Fruit fly (Drosophila melanogaster) whole organism, embryonic: Measurements from ENCODE around the gene CG3726.

Experiments used
- Adf1 ChIP-seq: fragments of 200-800 bp; sonication (Bioruptor generic); IDR thresholded peaks from 2 replicates; pipeline ENCODE4 v1.3.6; 2022; ENCODE audit warnings: missing biosample characterization, missing genetic modification characterization
- Atf3 ChIP-seq: fragments of 200-800 bp; sonication (Bioruptor generic); optimal IDR thresholded peaks from 3 replicates; lab custom pipeline; 2016; ENCODE audit warnings: missing biosample characterization, missing genetic modification characterization
- CG10267 ChIP-seq: fragments of 200-800 bp; sonication (Bioruptor generic); optimal IDR thresholded peaks from 2 replicates; lab custom pipeline; 2018; ENCODE audit warnings: missing biosample characterization, mild to moderate bottlenecking, missing genetic modification characterization, moderate library complexity
- CG10274 ChIP-seq: fragments of 200-800 bp; sonication (Bioruptor generic); optimal IDR thresholded peaks from 3 replicates; lab custom pipeline; 2017; ENCODE audit warnings: missing biosample characterization, mild to moderate bottlenecking, missing genetic modification characterization
- CG11695 ChIP-seq: fragments of 200-800 bp; sonication (Bioruptor generic); IDR thresholded peaks from 3 replicates; pipeline ENCODE4 v1.3.6; 2022; ENCODE audit warnings: missing biosample characterization, missing genetic modification characterization
- CG14441 ChIP-seq: fragments of 200-800 bp; sonication (Bioruptor generic); IDR thresholded peaks from 2 replicates; pipeline ENCODE4 v1.3.6; 2022; ENCODE audit warnings: missing biosample characterization, missing genetic modification characterization
- CG14860 ChIP-seq: fragments of 200-800 bp; sonication (Bioruptor generic); IDR thresholded peaks from 3 replicates; pipeline ENCODE4 v1.3.6; 2022; ENCODE audit warnings: missing biosample characterization, missing genetic modification characterization; ENCODE audit not compliant: partially characterized antibody
- CG15514 ChIP-seq: fragments of 200-800 bp; sonication (Bioruptor generic); optimal IDR thresholded peaks from 3 replicates; lab custom pipeline; 2017; ENCODE audit warnings: missing biosample characterization, missing genetic modification characterization, mild to moderate bottlenecking, moderate library complexity, missing genetic modification reagents
- CG1647 ChIP-seq: fragments of 200-800 bp; sonication (Bioruptor generic); optimal IDR thresholded peaks from 3 replicates; lab custom pipeline; 2016; ENCODE audit warnings: missing biosample characterization, missing genetic modification characterization
- CG16813 ChIP-seq: fragments of 200-800 bp; sonication (Bioruptor generic); IDR thresholded peaks from 3 replicates; pipeline ENCODE4 v1.3.6; 2022; ENCODE audit warnings: missing biosample characterization, missing genetic modification characterization; ENCODE audit not compliant: partially characterized antibody
- CG17912 ChIP-seq: fragments of 200-800 bp; sonication (Bioruptor generic); optimal IDR thresholded peaks from 2 replicates; lab custom pipeline; 2018; ENCODE audit warnings: missing biosample characterization, mild to moderate bottlenecking, missing genetic modification characterization
- CG1832 ChIP-seq: fragments of 200-800 bp; sonication (Bioruptor generic); optimal IDR thresholded peaks from 2 replicates; lab custom pipeline; 2017; ENCODE audit warnings: missing biosample characterization, mild to moderate bottlenecking, missing genetic modification characterization, inconsistent platforms
- CG2116 ChIP-seq: fragments of 200-800 bp; sonication (Bioruptor generic); optimal IDR thresholded peaks from 3 replicates; lab custom pipeline; 2018; ENCODE audit warnings: missing biosample characterization, mild to moderate bottlenecking, missing genetic modification characterization
- CG2202 ChIP-seq: fragments of 200-800 bp; sonication (Bioruptor generic); optimal IDR thresholded peaks from 2 replicates; lab custom pipeline; 2018; ENCODE audit warnings: missing biosample characterization, mild to moderate bottlenecking, missing genetic modification characterization
- CG33557 ChIP-seq: fragments of 200-800 bp; sonication (Bioruptor generic); optimal IDR thresholded peaks from 2 replicates; lab custom pipeline; 2019; ENCODE audit warnings: missing biosample characterization, mild to moderate bottlenecking, missing genetic modification characterization, moderate library complexity
- CG3995 ChIP-seq: fragments of 200-800 bp; sonication (Bioruptor generic); optimal IDR thresholded peaks from 3 replicates; lab custom pipeline; 2016; ENCODE audit warnings: missing biosample characterization, missing genetic modification characterization
- CG43689 ChIP-seq: fragments of 200-800 bp; sonication (Bioruptor generic); IDR thresholded peaks from 2 replicates; pipeline ENCODE4 v1.3.6; 2022; ENCODE audit warnings: missing biosample characterization, missing genetic modification characterization
- CG6689 ChIP-seq: fragments of 200-800 bp; sonication (Bioruptor generic); IDR thresholded peaks from 2 replicates; pipeline ENCODE4 v1.3.6; 2022; ENCODE audit warnings: missing biosample characterization, missing genetic modification characterization
- CG6791 ChIP-seq: fragments of 200-800 bp; sonication (Bioruptor generic); IDR thresholded peaks from 3 replicates; pipeline ENCODE4 v1.3.6; 2022; ENCODE audit warnings: missing biosample characterization, missing genetic modification characterization; ENCODE audit not compliant: partially characterized antibody
- CG9797 ChIP-seq: fragments of 200-800 bp; sonication (Bioruptor generic); optimal IDR thresholded peaks from 3 replicates; lab custom pipeline; 2018; ENCODE audit warnings: missing biosample characterization, mild to moderate bottlenecking, missing genetic modification characterization
- Dip3 ChIP-seq: fragments of 200-800 bp; sonication (Bioruptor generic); optimal IDR thresholded peaks from 3 replicates; lab custom pipeline; 2016; ENCODE audit warnings: missing biosample characterization, missing genetic modification characterization
- Dref ChIP-seq: fragments of 200-800 bp; sonication (Bioruptor generic); IDR thresholded peaks from 2 replicates; pipeline ENCODE4 v1.3.6; 2022; ENCODE audit warnings: missing biosample characterization, missing genetic modification characterization
- Elba2 ChIP-seq: fragments of 200-800 bp; sonication (Bioruptor generic); optimal IDR thresholded peaks from 3 replicates; lab custom pipeline; 2016; ENCODE audit warnings: missing biosample characterization, missing genetic modification characterization
- Fer1 ChIP-seq: fragments of 200-800 bp; sonication (Bioruptor generic); optimal IDR thresholded peaks from 2 replicates; lab custom pipeline; 2017; ENCODE audit warnings: missing biosample characterization, mild to moderate bottlenecking, missing genetic modification characterization
- HLH4C ChIP-seq: fragments of 200-800 bp; sonication (Bioruptor generic); IDR thresholded peaks from 3 replicates; pipeline ENCODE4 v1.3.6; 2022; ENCODE audit warnings: missing biosample characterization, missing genetic modification characterization; ENCODE audit not compliant: partially characterized antibody
- MBD-R2 ChIP-seq: fragments of 200-800 bp; sonication (Bioruptor generic); IDR thresholded peaks from 2 replicates; pipeline ENCODE4 v1.3.6; 2022; ENCODE audit warnings: missing biosample characterization, missing genetic modification characterization
- MESR4 ChIP-seq: fragments of 200-800 bp; sonication (Bioruptor generic); optimal IDR thresholded peaks from 2 replicates; lab custom pipeline; 2018; ENCODE audit warnings: missing biosample characterization, mild to moderate bottlenecking, missing genetic modification characterization, moderate library complexity
- Med ChIP-seq: fragments of 200-800 bp; sonication (Bioruptor generic); peaks from one replicate; lab custom pipeline; 2016; ENCODE audit warnings: missing biosample characterization, missing genetic modification characterization, mild to moderate bottlenecking, inconsistent platforms, moderate library complexity
- Optix ChIP-seq: fragments of 200-800 bp; sonication (Bioruptor generic); IDR thresholded peaks from 3 replicates; pipeline ENCODE4 v1.3.6; 2022; ENCODE audit warnings: missing biosample characterization, missing genetic modification characterization
- Spps ChIP-seq: fragments of 200-800 bp; sonication (Bioruptor generic); optimal IDR thresholded peaks from 2 replicates; lab custom pipeline; 2018; ENCODE audit warnings: missing biosample characterization, mild to moderate bottlenecking, missing genetic modification characterization
- Sry-δ ChIP-seq: fragments of 200-800 bp; sonication (Bioruptor generic); optimal IDR thresholded peaks from 2 replicates; lab custom pipeline; 2016; ENCODE audit warnings: missing biosample characterization, missing genetic modification characterization
- amos ChIP-seq: fragments of 200-800 bp; sonication (Bioruptor generic); IDR thresholded peaks from 2 replicates; pipeline ENCODE4 v1.3.6; 2022; ENCODE audit warnings: missing biosample characterization, missing genetic modification characterization; ENCODE audit not compliant: partially characterized antibody
- ato ChIP-seq: fragments of 200-800 bp; sonication (Bioruptor generic); IDR thresholded peaks from 2 replicates; pipeline ENCODE4 v1.3.6; 2022; ENCODE audit warnings: missing biosample characterization, missing genetic modification characterization; ENCODE audit not compliant: partially characterized antibody
- az2 ChIP-seq: fragments of 200-800 bp; sonication (Bioruptor generic); optimal IDR thresholded peaks from 3 replicates; lab custom pipeline; 2016; ENCODE audit warnings: missing biosample characterization, missing genetic modification characterization
- br ChIP-seq: fragments of >200 bp; optimal IDR thresholded peaks from 2 replicates; lab custom pipeline; 2017
- caup ChIP-seq: fragments of 200-800 bp; sonication (Bioruptor generic); optimal IDR thresholded peaks from 3 replicates; lab custom pipeline; 2017; ENCODE audit warnings: missing biosample characterization, mild to moderate bottlenecking, missing genetic modification characterization, moderate library complexity; ENCODE audit not compliant: severe bottlenecking
- dm ChIP-seq: fragments of 200-800 bp; sonication (Bioruptor generic); optimal IDR thresholded peaks from 3 replicates; lab custom pipeline; 2016; ENCODE audit warnings: missing biosample characterization, missing genetic modification characterization
- en ChIP-seq: fragments of 200-800 bp; sonication (Bioruptor generic); optimal IDR thresholded peaks from 2 replicates; lab custom pipeline; 2016; ENCODE audit warnings: missing biosample characterization, missing genetic modification characterization
- ewg ChIP-seq: fragments of 200-800 bp; sonication (Bioruptor generic); optimal IDR thresholded peaks from 3 replicates; lab custom pipeline; 2017; ENCODE audit warnings: mild to moderate bottlenecking, missing biosample characterization, missing genetic modification reagents, missing genetic modification characterization
- fru ChIP-seq: fragments of >200 bp; optimal IDR thresholded peaks from 2 replicates; lab custom pipeline; 2017
- h ChIP-seq: fragments of >200 bp; optimal IDR thresholded peaks from 2 replicates; lab custom pipeline; 2017
- lbe ChIP-seq: fragments of 200-800 bp; sonication (Bioruptor generic); optimal IDR thresholded peaks from 2 replicates; lab custom pipeline; 2016; ENCODE audit warnings: missing biosample characterization, mild to moderate bottlenecking, missing genetic modification characterization
- mld ChIP-seq: fragments of 200-800 bp; sonication (Bioruptor generic); IDR thresholded peaks from 3 replicates; pipeline ENCODE4 v1.3.6; 2022; ENCODE audit warnings: missing biosample characterization, missing genetic modification characterization; ENCODE audit not compliant: partially characterized antibody
- nmo ChIP-seq: fragments of 200-800 bp; sonication (Bioruptor generic); optimal IDR thresholded peaks from 2 replicates; lab custom pipeline; 2018; ENCODE audit warnings: missing biosample characterization, mild to moderate bottlenecking, missing genetic modification characterization, moderate library complexity
- pzg ChIP-seq: fragments of 200-800 bp; sonication (Bioruptor generic); optimal IDR thresholded peaks from 3 replicates; lab custom pipeline; 2018; ENCODE audit warnings: missing biosample characterization, mild to moderate bottlenecking, missing genetic modification characterization, moderate library complexity
- sna ChIP-seq: fragments of 200-800 bp; sonication (Bioruptor generic); IDR thresholded peaks from 2 replicates; pipeline ENCODE4 v1.3.6; 2022; ENCODE audit warnings: missing biosample characterization, missing genetic modification characterization; ENCODE audit not compliant: partially characterized antibody
- sqz ChIP-seq: fragments of 200-800 bp; sonication (Bioruptor generic); optimal IDR thresholded peaks from 3 replicates; lab custom pipeline; 2018; ENCODE audit warnings: missing biosample characterization, mild to moderate bottlenecking, missing genetic modification characterization
- stwl ChIP-seq: fragments of 200-800 bp; sonication (Bioruptor generic); optimal IDR thresholded peaks from 3 replicates; lab custom pipeline; 2018; ENCODE audit warnings: missing biosample characterization, mild to moderate bottlenecking, missing genetic modification characterization, moderate library complexity
- trem ChIP-seq: fragments of 200-800 bp; optimal IDR thresholded peaks from 3 replicates; lab custom pipeline; 2019; ENCODE audit warnings: missing biosample characterization, mild to moderate bottlenecking, missing genetic modification characterization, moderate library complexity
- unc-4 ChIP-seq: fragments of 200-800 bp; sonication (Bioruptor generic); IDR thresholded peaks from 2 replicates; pipeline ENCODE4 v1.3.6; 2022; ENCODE audit warnings: missing biosample characterization, missing genetic modification characterization; ENCODE audit not compliant: partially characterized antibody
- wor ChIP-seq: fragments of 200-800 bp; sonication (Bioruptor generic); IDR thresholded peaks from 2 replicates; pipeline ENCODE4 v1.3.6; 2022; ENCODE audit warnings: missing biosample characterization, missing genetic modification characterization
- zen2 ChIP-seq: fragments of 200-800 bp; sonication (Bioruptor generic); IDR thresholded peaks from 3 replicates; pipeline ENCODE4 v1.3.6; 2022; ENCODE audit warnings: missing biosample characterization, missing genetic modification characterization; ENCODE audit not compliant: partially characterized antibody
- zfh1 ChIP-seq: fragments of 200-800 bp; sonication (Bioruptor generic); IDR thresholded peaks from 3 replicates; pipeline ENCODE4 v1.3.6; 2022; ENCODE audit warnings: missing biosample characterization, missing genetic modification characterization

Gene CG3726

DNA sequence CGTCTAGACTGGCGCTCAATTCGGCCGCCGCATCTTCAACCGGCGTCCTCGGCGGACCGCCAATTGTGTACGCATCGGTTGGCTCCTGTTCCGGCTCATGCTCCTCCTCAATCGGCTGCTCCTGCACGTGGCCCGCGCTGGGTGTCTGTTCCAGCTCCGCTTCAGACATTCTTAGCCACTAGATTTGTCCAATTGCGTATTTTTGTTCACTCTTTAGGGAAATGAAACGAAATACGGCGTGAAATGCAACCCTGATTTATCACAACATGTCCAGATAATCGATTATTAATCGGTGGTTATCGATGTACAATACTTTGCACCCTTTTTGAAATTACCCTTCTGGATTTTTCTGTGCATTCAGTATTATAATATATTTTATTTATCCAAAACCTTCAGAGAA is 40.3 kb upstream of the CG3726 start, which contains the start of gene mof (continued):
- TF ChIP-seq ewg (GFP tag; lab: Kevin White, UChicago) (no peak), CG3995 (GFP tag; lab: Kevin White, UChicago) (peak; percentile 44), Dip3 (GFP tag; lab: Kevin White, UChicago) (no peak), Fer1 (GFP tag; lab: Kevin White, UChicago) (peak; percentile 5), zen2 (GFP tag; lab: Robert Waterston, UW) (peak; percentile 74), sqz (GFP tag; lab: Kevin White, UChicago) (no peak), amos (GFP tag; lab: Robert Waterston, UW) (peak; percentile 57; the same call in 1 of the 2 replicates), CG6791 (GFP tag; lab: Robert Waterston, UW) (peak; percentile 79), unc-4 (GFP tag; lab: Robert Waterston, UW) (peak; percentile 76), CG43689 (no peak), dm (no peak), Spps (no peak), caup (no peak), stwl (peak; percentile 61), az2 (GFP tag; lab: Kevin White, UChicago) (no peak), CG17912 (GFP tag; lab: Kevin White, UChicago) (no peak), Elba2 (GFP tag; lab: Kevin White, UChicago) (peak; percentile 30), Optix (GFP tag; lab: Robert Waterston, UW) (no peak), CG15514 (GFP tag; lab: Kevin White, UChicago) (peak; percentile 46), trem (tag; lab: Kevin White, UChicago) (peak; percentile 18), CG2202 (no peak), CG10267 (tag; lab: Kevin White, UChicago) (peak; percentile 35), MBD-R2 (GFP tag; lab: Robert Waterston, UW) (peak; percentile 79), CG2116 (peak; percentile 97), mld (peak; percentile 76; the same call in 2 of the 3 replicates), CG14860 (peak; percentile 80), Atf3 (GFP tag; lab: Kevin White, UChicago) (no peak), Sry-δ (peak; percentile 50), CG10274 (no peak), sna (GFP tag; lab: Robert Waterston, UW) (peak; percentile 72), Med (GFP tag; lab: Kevin White, UChicago) (peak; percentile 60), pzg (GFP tag; lab: Kevin White, UChicago) (peak; percentile 50), CG6689 (GFP tag; lab: Robert Waterston, UW) (0 out of 2 replicates have a peak, but pooled peaks have one; percentile 6), nmo (GFP tag; lab: Kevin White, UChicago) (no peak), Dref (GFP tag; lab: Robert Waterston, UW) (peak; percentile 81), HLH4C (GFP tag; lab: Robert Waterston, UW) (peak; percentile 87), CG16813 (peak; percentile 69), MESR4 (GFP tag; lab: Kevin White, UChicago) (peak; percentile 59), ato (GFP tag; lab: Robert Waterston, UW) (peak; percentile 71)

DNA sequence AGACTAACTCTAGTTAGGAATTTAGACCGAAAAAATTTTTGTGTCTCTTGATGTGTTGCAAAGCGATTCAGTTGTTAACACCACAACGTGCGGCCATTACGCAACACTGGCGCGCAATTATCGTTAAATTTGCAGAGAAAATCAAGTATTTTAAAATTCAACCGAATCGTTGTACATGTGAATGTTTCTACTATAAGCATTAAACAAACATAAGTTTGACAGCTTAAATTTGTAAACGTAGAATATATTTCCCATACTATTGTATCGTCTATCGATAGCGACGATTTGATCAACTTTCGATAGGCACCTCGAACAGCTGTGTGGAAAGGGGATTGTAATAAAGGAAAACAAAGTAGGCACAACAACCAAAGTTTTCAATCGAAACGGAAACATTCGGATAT is 37.4 kb upstream of the CG3726 start, which contains the start of the genes Usp30 and CG16721:
Gene Usp30 (minus strand): TSS at position 245 of the 401 bp plus-strand sequence.
Gene CG16721 (plus strand): TSS at position 327 of the 401 bp plus-strand sequence.
- TF ChIP-seq CG11695 (GFP tag; lab: Robert Waterston, UW), result no peak
- TF ChIP-seq wor (GFP tag; lab: Robert Waterston, UW), result no peak
- peak; percentile 71 for TF ChIP-seq lbe (GFP tag; lab: Kevin White, UChicago)
- no peak for TF ChIP-seq CG14441 (GFP tag; lab: Robert Waterston, UW)
- TF ChIP-seq CG9797 (GFP tag; lab: Kevin White, UChicago), result peak; percentile 22
- TF ChIP-seq fru (lab: Kevin White, UChicago), result no peak
- no peak for TF ChIP-seq h (lab: Kevin White, UChicago)
- peak; percentile 28; the same call in 1 of the 3 replicates for TF ChIP-seq zfh1 (GFP tag; lab: Robert Waterston, UW)
- peak; percentile 21 for TF ChIP-seq CG33557 (GFP tag; lab: Kevin White, UChicago)
- TF ChIP-seq CG1832, result no peak
- TF ChIP-seq en (GFP tag; lab: Kevin White, UChicago), result peak; percentile 23
- TF ChIP-seq CG1647 (GFP tag; lab: Kevin White, UChicago), result peak; percentile 33
- no peak for TF ChIP-seq br (lab: Kevin White, UChicago)
- no peak for TF ChIP-seq Adf1 (GFP tag; lab: Robert Waterston, UW)
